Fruit fly (Drosophila melanogaster) whole organism, prepupa: ENCODE results near the gene CG11892.

Experiments
- CG3032 ChIP-seq: fragments of 200-800 bp; optimal IDR thresholded peaks from 2 replicates; lab custom pipeline; 2019; ENCODE audit warnings: missing biosample characterization, mild to moderate bottlenecking, missing genetic modification characterization, moderate library complexity
- CG4318 ChIP-seq: fragments of 200-800 bp; sonication (Bioruptor generic); optimal IDR thresholded peaks from 3 replicates; lab custom pipeline; 2017; ENCODE audit warnings: missing biosample characterization, mild to moderate bottlenecking, missing genetic modification characterization
- CG6792 ChIP-seq: fragments of 200-800 bp; sonication (Bioruptor generic); optimal IDR thresholded peaks from 3 replicates; lab custom pipeline; 2016; ENCODE audit warnings: missing biosample characterization, missing genetic modification characterization
- CG7368 ChIP-seq: fragments of 200-800 bp; sonication (Bioruptor generic); optimal IDR thresholded peaks from 3 replicates; lab custom pipeline; 2016; ENCODE audit warnings: missing biosample characterization, missing genetic modification characterization
- Ets21C ChIP-seq: fragments of 200-800 bp; sonication (Bioruptor generic); optimal IDR thresholded peaks from 3 replicates; lab custom pipeline; 2016; ENCODE audit warnings: missing biosample characterization, missing genetic modification characterization
- Gug ChIP-seq: fragments of 200-800 bp; sonication (Bioruptor generic); IDR thresholded peaks from 2 replicates; pipeline ENCODE4 v1.3.6; 2022; ENCODE audit warnings: missing biosample characterization, missing genetic modification characterization
- OdsH ChIP-seq: fragments of 200-800 bp; sonication (Bioruptor generic); optimal IDR thresholded peaks from 3 replicates; lab custom pipeline; 2016; ENCODE audit warnings: missing biosample characterization, missing genetic modification characterization
- esn ChIP-seq: fragments of 200-800 bp; sonication (Bioruptor generic); optimal IDR thresholded peaks from 2 replicates; lab custom pipeline; 2016; ENCODE audit warnings: missing biosample characterization, mild to moderate bottlenecking, missing genetic modification characterization, moderate library complexity
- ss ChIP-seq, 2 experiments: fragments of 200-800 bp; sonication (Bioruptor generic); optimal IDR thresholded peaks; 2 replicates in 1 of 2; 3 replicates in 1 of 2; lab custom pipeline; 2017 to 2018; ENCODE audit warnings: mild to moderate bottlenecking in 2 of 2, missing biosample characterization in 2 of 2, missing genetic modification characterization in 2 of 2, moderate library complexity in 1 of 2

DNA sequence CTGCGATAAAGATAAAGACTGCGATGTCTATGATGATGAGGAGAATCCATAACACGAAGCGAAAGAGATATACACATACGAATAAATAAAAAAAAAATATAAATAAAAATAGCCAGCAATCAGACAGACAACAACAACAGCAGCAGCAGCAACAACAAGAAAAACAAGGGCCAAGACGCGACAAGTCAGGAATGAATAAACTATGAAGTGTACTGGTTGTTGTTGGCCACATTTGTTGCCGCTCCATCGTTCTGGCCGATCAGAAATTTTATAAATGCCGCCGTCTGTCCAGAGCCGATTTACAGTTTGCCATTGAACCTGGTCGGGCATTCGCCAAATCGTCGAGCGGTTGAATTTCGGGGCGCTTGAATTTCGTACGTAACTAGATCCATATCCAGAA, 44.0 kb upstream of the CG11892 start, which contains the start of gene Jhbp7:
- TF ChIP-seq esn (no peak), CG6792 (GFP tag; lab: Kevin White, UChicago) (no peak), CG4318 (GFP tag; lab: Kevin White, UChicago) (no peak), OdsH (GFP tag; lab: Kevin White, UChicago) (no peak), ss (GFP tag; optimal IDR thresholded peaks at IDR 0.05; lab: Kevin White, UChicago) (peak in 1 of 2 experiments; percentile 0), CG3032 (tag; lab: Kevin White, UChicago) (no peak), Ets21C (no peak), CG7368 (GFP tag; lab: Kevin White, UChicago) (no peak), Gug (GFP tag; lab: Robert Waterston, UW) (no peak)
